In genomic region chr3R:21621448-21621847, dm6 we compare ENCODE assay signal across 4 fruit fly cellular contexts.
TF ChIP-seq lines count a peak whose summit lies in the region.

No protein-coding gene starts in this region.

- no peak for TF ChIP-seq CTCF in whole organism, embryonic (GFP tag; optimal IDR thresholded peaks at IDR 0.05; lab: Kevin White, UChicago)

TF ChIP-seq in whole organism, embryonic, 481 proteins besides CTCF, POLR2A, EP300 and RAD21:
- TF ChIP-seq disco-r (GFP tag; optimal IDR thresholded peaks at IDR 0.05; lab: Kevin White, UChicago) (no peak), Deaf1 (tag; optimal IDR thresholded peaks at IDR 0.05; lab: Kevin White, UChicago) (peak; percentile 68), cg (GFP tag; optimal IDR thresholded peaks at IDR 0.05; lab: Kevin White, UChicago) (peak; percentile 14), CG2199 (GFP tag; IDR thresholded peaks at IDR 0.05; lab: Robert Waterston, UW) (0 out of 3 replicates have a peak, but pooled peaks have one; percentile 61), Trl (optimal IDR thresholded peaks at IDR 0.05; lab: Kevin White, UChicago) (peak in 1 of 2 experiments; percentile 26), Trl (GFP tag; optimal IDR thresholded peaks at IDR 0.05; lab: Kevin White, UChicago) (no peak)

TF ChIP-seq in whole organism, prepupa, 60 proteins besides CTCF, POLR2A, EP300 and RAD21:
- no peak for TF ChIP-seq CG11762 (GFP tag; optimal IDR thresholded peaks at IDR 0.05; lab: Kevin White, UChicago; ENCODE audit: insufficient read depth)
- no peak for TF ChIP-seq CG3032 (tag; optimal IDR thresholded peaks at IDR 0.05; lab: Kevin White, UChicago)
- TF ChIP-seq svp (GFP tag; lab: Kevin White, UChicago): peak; percentile 91
- no peak for TF ChIP-seq cyc (GFP tag; optimal IDR thresholded peaks at IDR 0.05; lab: Kevin White, UChicago)
- TF ChIP-seq Sox14 (GFP tag; optimal IDR thresholded peaks at IDR 0.05; lab: Kevin White, UChicago): no peak
- TF ChIP-seq CG3919 (GFP tag; optimal IDR thresholded peaks at IDR 0.05; lab: Kevin White, UChicago): no peak

TF ChIP-seq in whole organism, pupa, 21 proteins besides CTCF, POLR2A, EP300 and RAD21:
- peak; percentile 29 for TF ChIP-seq EcR (GFP tag; optimal IDR thresholded peaks at IDR 0.05; lab: Kevin White, UChicago)
- TF ChIP-seq rn (GFP tag; IDR thresholded peaks at IDR 0.05; lab: Robert Waterston, UW): no peak

TF ChIP-seq in whole organism, wandering third instar larva, 38 proteins besides CTCF, POLR2A, EP300 and RAD21:
- TF ChIP-seq Dfd (GFP tag; optimal IDR thresholded peaks at IDR 0.05; lab: Kevin White, UChicago): peak; percentile 20
- TF ChIP-seq fru (GFP tag; optimal IDR thresholded peaks at IDR 0.05; lab: Kevin White, UChicago): no peak
